Fruit fly (Drosophila melanogaster): ENCODE measurements around the gene Muc26B.
A peak's percentile ranks its signal among the peaks of the same experiment; 100 is the strongest.

Muc26B gene

DNA sequence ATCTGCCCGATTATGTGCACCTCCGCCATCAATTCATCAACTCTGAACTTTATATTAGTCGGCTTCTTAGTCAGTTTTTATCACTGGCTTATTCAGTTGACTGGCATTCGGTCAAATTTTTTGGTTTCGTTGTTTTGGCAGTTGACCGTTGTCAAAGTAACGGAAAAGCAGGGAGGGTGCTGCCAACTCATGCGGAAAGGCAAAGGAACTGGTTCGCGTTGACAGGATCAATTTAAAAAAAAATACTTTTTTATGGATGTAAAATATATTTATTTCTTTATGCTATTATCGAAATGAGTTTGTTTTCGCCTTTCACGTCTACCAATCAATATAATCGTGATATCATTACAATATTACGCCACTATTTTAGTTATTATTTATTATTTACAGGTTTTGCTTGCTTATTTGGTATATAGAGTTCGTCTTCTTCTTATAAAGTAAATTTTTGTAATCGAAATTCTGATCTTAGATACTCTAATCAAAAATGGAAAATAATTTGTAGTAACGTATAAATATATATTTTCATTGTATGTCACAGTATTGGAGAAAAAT, 21.2 kb upstream of the Muc26B start, which contains the start of the genes B9d2, tctn and CG9222:
B9d2 (minus strand) TSS at position 130 of the 552 bp plus-strand sequence.
tctn (minus strand) TSS at position 130 of the 552 bp plus-strand sequence.
CG9222 (plus strand) TSS at position 502 of the 552 bp plus-strand sequence.
- TF ChIP-seq Pif1A (GFP tag; optimal IDR thresholded peaks at IDR 0.05): no peak
- TF ChIP-seq CG13204 (GFP tag; optimal IDR thresholded peaks at IDR 0.05): no peak
- no peak for TF ChIP-seq CG32121 (GFP tag; IDR thresholded peaks at IDR 0.05)
- TF ChIP-seq CG12605 (GFP tag; IDR thresholded peaks at IDR 0.05): no peak
- no peak for TF ChIP-seq CG4496 (GFP tag; IDR thresholded peaks at IDR 0.05)
- TF ChIP-seq D1 (tag; optimal IDR thresholded peaks at IDR 0.05): no peak
- no peak for TF ChIP-seq CG14655 (GFP tag; optimal IDR thresholded peaks at IDR 0.05)

DNA sequence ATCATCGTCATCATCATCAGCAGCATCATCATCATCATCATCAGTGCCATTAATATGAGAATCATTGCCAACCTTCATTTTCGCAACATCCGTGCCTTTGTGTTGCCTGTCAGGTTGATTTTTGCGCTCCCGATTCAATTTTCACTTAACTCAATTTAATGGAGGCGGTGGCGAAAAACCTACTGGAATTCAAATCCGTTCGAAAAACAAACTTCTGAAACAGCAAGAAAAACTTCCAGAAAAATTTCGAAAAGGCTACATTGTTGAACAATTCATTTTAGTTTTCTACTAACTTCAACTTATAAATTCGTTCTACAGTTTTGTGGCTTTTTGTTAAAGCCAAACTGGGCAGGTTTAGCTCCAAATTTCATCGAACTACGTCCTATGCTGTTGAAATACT, 12.7 kb upstream of the Muc26B start, which contains the start of gene CG13991:
CG13991 (plus strand) TSS at position 301 of the 400 bp plus-strand sequence.
- TF ChIP-seq CG15710 (tag; optimal IDR thresholded peaks at IDR 0.05) (no peak), CG34367 (tag; optimal IDR thresholded peaks at IDR 0.05) (no peak), CG12605 (GFP tag; IDR thresholded peaks at IDR 0.05) (no peak), CG32121 (GFP tag; IDR thresholded peaks at IDR 0.05) (no peak), CG8301 (tag; optimal IDR thresholded peaks at IDR 0.05) (no peak), Snoo (tag; optimal IDR thresholded peaks at IDR 0.05) (no peak), CG17806 (tag; optimal IDR thresholded peaks at IDR 0.05) (no peak)

DNA sequence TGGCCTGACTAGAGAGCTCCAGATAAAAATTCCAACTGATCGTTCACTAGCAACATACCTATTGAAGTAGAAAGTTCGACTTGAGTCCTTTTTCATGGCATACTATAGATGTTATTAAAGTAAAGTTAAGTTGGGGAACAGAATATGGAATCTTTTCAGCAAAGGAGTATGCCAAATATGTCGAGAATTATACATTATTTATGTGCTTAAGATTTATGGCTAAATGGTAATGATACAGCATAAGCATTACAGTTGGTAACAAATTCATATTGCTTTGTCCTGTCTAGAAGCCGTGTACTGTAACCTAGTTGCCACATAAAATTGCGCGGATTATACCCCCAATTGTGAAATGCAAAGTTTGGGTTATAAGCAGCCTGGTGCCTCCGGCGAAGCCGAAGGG, 3.3 kb downstream of the Muc26B start, which contains the start of gene CG31639:
CG31639 (minus strand) TSS at position 101 of the 400 bp plus-strand sequence.
- TF ChIP-seq CG12605 (GFP tag; IDR thresholded peaks at IDR 0.05) (no peak), CG17806 (tag; optimal IDR thresholded peaks at IDR 0.05) (no peak), CG8301 (tag; optimal IDR thresholded peaks at IDR 0.05) (no peak), CG4496 (GFP tag; IDR thresholded peaks at IDR 0.05) (no peak), gl (tag; optimal IDR thresholded peaks at IDR 0.05) (no peak)

dm6 chr2L:6160100-6160499, 8.3 kb downstream of the Muc26B start, which contains the start of gene CG13989:
Gene CG13989, plus strand, starts transcription at chr2L:6160400.
- TF ChIP-seq CG10348 (GFP tag; IDR thresholded peaks at IDR 0.05): no peak
- no peak for TF ChIP-seq CG17806 (tag; optimal IDR thresholded peaks at IDR 0.05)
- TF ChIP-seq Snoo (tag; optimal IDR thresholded peaks at IDR 0.05): no peak
- TF ChIP-seq CG32121 (GFP tag; IDR thresholded peaks at IDR 0.05): no peak
- no peak for TF ChIP-seq fd96Ca (GFP tag; IDR thresholded peaks at IDR 0.05)
- TF ChIP-seq CG12605 (GFP tag; IDR thresholded peaks at IDR 0.05): no peak
- no peak for TF ChIP-seq Ets98B (GFP tag; IDR thresholded peaks at IDR 0.05)
- no peak for TF ChIP-seq EcR (GFP tag; optimal IDR thresholded peaks at IDR 0.05)
- TF ChIP-seq Pif1A (GFP tag; optimal IDR thresholded peaks at IDR 0.05): no peak
- TF ChIP-seq CG8159 (tag; optimal IDR thresholded peaks at IDR 0.05): no peak
- no peak for TF ChIP-seq D1 (tag; optimal IDR thresholded peaks at IDR 0.05)
- TF ChIP-seq CG9948 (tag; optimal IDR thresholded peaks at IDR 0.05): no peak
- TF ChIP-seq Pif1B (GFP tag; optimal IDR thresholded peaks at IDR 0.05): no peak
- no peak for TF ChIP-seq CG34367 (tag; optimal IDR thresholded peaks at IDR 0.05)
- TF ChIP-seq CG14655 (GFP tag; optimal IDR thresholded peaks at IDR 0.05): no peak
- no peak for TF ChIP-seq rn (GFP tag; IDR thresholded peaks at IDR 0.05)
- TF ChIP-seq CG8301 (tag; optimal IDR thresholded peaks at IDR 0.05): no peak
- TF ChIP-seq CG15710 (tag; optimal IDR thresholded peaks at IDR 0.05): no peak
- TF ChIP-seq CG4496 (GFP tag; IDR thresholded peaks at IDR 0.05): no peak

- peak; percentile 75 for TF ChIP-seq CG17806 (tag; optimal IDR thresholded peaks at IDR 0.05)
- no peak for TF ChIP-seq CG13204 (GFP tag; optimal IDR thresholded peaks at IDR 0.05)
- no peak for TF ChIP-seq D1 (tag; optimal IDR thresholded peaks at IDR 0.05)
- TF ChIP-seq EcR (GFP tag; optimal IDR thresholded peaks at IDR 0.05): peak; percentile 5
- peak; percentile 1 for TF ChIP-seq CG8301 (tag; optimal IDR thresholded peaks at IDR 0.05)
- TF ChIP-seq CG12605 (GFP tag; IDR thresholded peaks at IDR 0.05): no peak
- TF ChIP-seq Snoo (tag; optimal IDR thresholded peaks at IDR 0.05): peak; percentile 48
- no peak for TF ChIP-seq CG4496 (GFP tag; IDR thresholded peaks at IDR 0.05)
- peak; percentile 40 for TF ChIP-seq CG14655 (GFP tag; optimal IDR thresholded peaks at IDR 0.05)
- TF ChIP-seq gl (tag; optimal IDR thresholded peaks at IDR 0.05): peak; percentile 29
- TF ChIP-seq Pif1A (GFP tag; optimal IDR thresholded peaks at IDR 0.05): peak; percentile 44
- peak; percentile 78 for TF ChIP-seq CG15710 (tag; optimal IDR thresholded peaks at IDR 0.05)
- peak; percentile 74 for TF ChIP-seq CG9948 (tag; optimal IDR thresholded peaks at IDR 0.05)
- TF ChIP-seq CG8159 (tag; optimal IDR thresholded peaks at IDR 0.05): peak; percentile 84
- no peak for TF ChIP-seq rn (GFP tag; IDR thresholded peaks at IDR 0.05)
- no peak for TF ChIP-seq Ets98B (GFP tag; IDR thresholded peaks at IDR 0.05)
- no peak for TF ChIP-seq fd96Ca (GFP tag; IDR thresholded peaks at IDR 0.05)
- no peak for TF ChIP-seq CG32121 (GFP tag; IDR thresholded peaks at IDR 0.05)
- TF ChIP-seq CG34367 (tag; optimal IDR thresholded peaks at IDR 0.05): peak; percentile 62
- TF ChIP-seq Pif1B (GFP tag; optimal IDR thresholded peaks at IDR 0.05): peak; percentile 52
- no peak for TF ChIP-seq CG10348 (GFP tag; IDR thresholded peaks at IDR 0.05)
These were observed 13.9 kb downstream of the Muc26B start for dm6 chr2L:6165686-6166085.

DNA sequence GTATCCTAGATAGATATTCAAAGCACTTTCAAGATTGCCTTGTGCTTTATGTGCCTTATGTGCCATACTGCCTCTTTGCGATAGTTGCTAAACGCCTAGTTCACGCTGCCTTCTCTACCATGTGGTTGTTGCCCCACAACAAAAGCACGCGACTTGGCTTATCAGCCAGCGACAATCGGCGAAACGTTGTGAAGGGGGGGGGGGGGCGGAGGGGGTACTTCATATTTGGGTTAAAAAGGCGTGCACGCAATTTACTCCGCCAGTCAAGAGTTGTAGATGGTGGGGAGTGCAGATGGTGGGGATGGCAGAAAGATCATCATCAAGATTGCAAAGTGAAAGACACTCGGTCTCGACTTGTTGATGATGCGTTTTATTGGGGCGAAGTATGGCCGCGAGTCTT, 17.4 kb downstream of the Muc26B start:
- TF ChIP-seq rn (GFP tag; IDR thresholded peaks at IDR 0.05): no peak
- peak; percentile 8 for TF ChIP-seq CG13204 (GFP tag; optimal IDR thresholded peaks at IDR 0.05)

dm6 chr2L:6171166-6171565, 19.4 kb downstream of the Muc26B start:
- TF ChIP-seq CG34367 (tag; optimal IDR thresholded peaks at IDR 0.05) (no peak), fd96Ca (GFP tag; IDR thresholded peaks at IDR 0.05) (no peak), EcR (GFP tag; optimal IDR thresholded peaks at IDR 0.05) (no peak), CG15710 (tag; optimal IDR thresholded peaks at IDR 0.05) (no peak), Pif1B (GFP tag; optimal IDR thresholded peaks at IDR 0.05) (no peak), CG9948 (tag; optimal IDR thresholded peaks at IDR 0.05) (no peak), CG12605 (GFP tag; IDR thresholded peaks at IDR 0.05) (no peak), CG13204 (GFP tag; optimal IDR thresholded peaks at IDR 0.05) (no peak), CG14655 (GFP tag; optimal IDR thresholded peaks at IDR 0.05) (no peak), gl (tag; optimal IDR thresholded peaks at IDR 0.05) (no peak)
